Fruit fly (Drosophila melanogaster): ENCODE data around the gene RpS19b.

The RpS19b gene

dm6 chr3R:23888273-23889220 lies 44.8 kb downstream of the RpS19b start (continued):
- TF ChIP-seq CG12391 (tag; optimal IDR thresholded peaks at IDR 0.05) (no peak), MBD-R2 (GFP tag; IDR thresholded peaks at IDR 0.05) (no peak), lmd (GFP tag; IDR thresholded peaks at IDR 0.05) (peak; percentile 27; the same call in 1 of the 2 replicates), Nf-YB (GFP tag; optimal IDR thresholded peaks at IDR 0.05) (peak; percentile 19), inv (GFP tag; IDR thresholded peaks at IDR 0.05; ENCODE audit: partially characterized antibody) (no peak), seq (GFP tag; IDR thresholded peaks at IDR 0.05) (0 out of 2 replicates have a peak, but pooled peaks have one; percentile 32), Rx (GFP tag; IDR thresholded peaks at IDR 0.05) (no peak), TFAM (GFP tag; optimal IDR thresholded peaks at IDR 0.05) (no peak), Rfx (GFP tag; IDR thresholded peaks at IDR 0.05) (peak; percentile 38), CG32532 (GFP tag; IDR thresholded peaks at IDR 0.05) (peak; percentile 18; the same call in 1 of the 2 replicates), CG11723 (GFP tag; optimal IDR thresholded peaks at IDR 0.05) (no peak), CG4404 (GFP tag; IDR thresholded peaks at IDR 0.05) (no peak), Scr (GFP tag; IDR thresholded peaks at IDR 0.05; ENCODE audit: partially characterized antibody) (no peak), NK7.1 (GFP tag; optimal IDR thresholded peaks at IDR 0.05) (no peak), slbo (GFP tag; IDR thresholded peaks at IDR 0.05) (peak; percentile 26; the same call in 1 of the 2 replicates), ase (GFP tag; IDR thresholded peaks at IDR 0.05) (no peak), CG4617 (GFP tag; optimal IDR thresholded peaks at IDR 0.05; ENCODE audit: borderline replicate concordance) (no peak), gfzf (GFP tag; optimal IDR thresholded peaks at IDR 0.05) (no peak), CG10543 (GFP tag; optimal IDR thresholded peaks at IDR 0.05) (no peak), CG17802 (tag; optimal IDR thresholded peaks at IDR 0.05) (no peak), Sin3A (optimal IDR thresholded peaks at IDR 0.05) (no peak), NFAT (GFP tag; IDR thresholded peaks at IDR 0.05) (no peak), CG2129 (GFP tag; IDR thresholded peaks at IDR 0.05; ENCODE audit: partially characterized antibody) (no peak), kay (GFP tag; optimal IDR thresholded peaks at IDR 0.05) (no peak), CG4424 (GFP tag; optimal IDR thresholded peaks at IDR 0.05) (no peak), gcm2 (GFP tag; optimal IDR thresholded peaks at IDR 0.05) (no peak), CG17328 (GFP tag; IDR thresholded peaks at IDR 0.05) (no peak), sens (GFP tag) (peak; percentile 87), CG13424 (tag; optimal IDR thresholded peaks at IDR 0.05) (peak; percentile 42), Myb (GFP tag; optimal IDR thresholded peaks at IDR 0.05) (no peak), gcm (GFP tag; optimal IDR thresholded peaks at IDR 0.05) (peak; percentile 13), Atf3 (GFP tag; optimal IDR thresholded peaks at IDR 0.05) (no peak), CG12071 (GFP tag; optimal IDR thresholded peaks at IDR 0.05) (no peak), CG17359 (tag; optimal IDR thresholded peaks at IDR 0.05) (peak; percentile 23), CG14050 (GFP tag; IDR thresholded peaks at IDR 0.05) (0 out of 3 replicates have a peak, but pooled peaks have one; percentile 11), pnt (GFP tag; optimal IDR thresholded peaks at IDR 0.05) (no peak), tgo (GFP tag; IDR thresholded peaks at IDR 0.05) (peak; percentile 31; the same call in 1 of the 3 replicates), Ssrp (tag; optimal IDR thresholded peaks at IDR 0.05) (peak; percentile 31), CG7839 (tag; optimal IDR thresholded peaks at IDR 0.05) (peak; percentile 30), Mad (GFP tag; optimal IDR thresholded peaks at IDR 0.05) (no peak), Xrp1 (GFP tag; IDR thresholded peaks at IDR 0.05) (peak; percentile 50; the same call in 1 of the 2 replicates), CG18619 (GFP tag; optimal IDR thresholded peaks at IDR 0.05) (no peak), sd (tag; optimal IDR thresholded peaks at IDR 0.05) (no peak), shn (GFP tag; optimal IDR thresholded peaks at IDR 0.05) (no peak), sob (GFP tag; IDR thresholded peaks at IDR 0.05) (peak; percentile 14; the same call in 1 of the 2 replicates), ac (GFP tag; optimal IDR thresholded peaks at IDR 0.05) (no peak), NfI (GFP tag; optimal IDR thresholded peaks at IDR 0.05) (no peak), PHDP (tag; optimal IDR thresholded peaks at IDR 0.05) (peak; percentile 21), tll (GFP tag; optimal IDR thresholded peaks at IDR 0.05) (no peak)
